Worm (Caenorhabditis elegans) whole organism, L4 larva: ENCODE measurements around the gene H03A11.13.

Experiments
- Y75B8A.6 ChIP-seq: fragments of 200-800 bp; sonication (Bioruptor generic); IDR thresholded peaks from 2 replicates; pipeline ENCODE4 v1.3.6; 2022; ENCODE audit warnings: missing genetic modification reagents, missing genetic modification characterization, missing compliant biosample characterization
- ZK546.5 ChIP-seq, 2 experiments: sonication (generic microtip); optimal IDR thresholded peaks; 2 replicates each; lab custom pipeline; 2017; ENCODE audit warnings: missing biosample characterization in 2 of 2, missing genetic modification characterization in 2 of 2
- daf-16 ChIP-seq, 3 experiments: sonication (generic microtip); optimal IDR thresholded peaks; 2 replicates each; lab custom pipeline; 2016 to 2017; ENCODE audit warnings: missing genetic modification characterization in 3 of 3, missing genetic modification reagents in 3 of 3, mild to moderate bottlenecking in 2 of 3, missing compliant biosample characterization in 2 of 3, missing biosample characterization in 1 of 3, moderate library complexity in 1 of 3
- daf-19 ChIP-seq: fragments of 200-800 bp; sonication (Bioruptor generic); conservative IDR thresholded peaks from 2 replicates; pipeline ENCODE4 v1.3.6; 2022; ENCODE audit warnings: missing genetic modification characterization, missing compliant biosample characterization
- lin-13 ChIP-seq: fragments of 150-350 bp; optimal IDR thresholded peaks from 2 replicates; lab custom pipeline; 2014; ENCODE audit warnings: missing biosample characterization, missing genetic modification reagents, missing genetic modification characterization
- lin-38 ChIP-seq: fragments of 200-800 bp; sonication (Bioruptor generic); IDR thresholded peaks from 2 replicates; pipeline ENCODE4 v1.3.6; 2022; ENCODE audit warnings: missing genetic modification reagents, missing genetic modification characterization, missing compliant biosample characterization
- madf-9 ChIP-seq: fragments of 200-800 bp; sonication (Bioruptor generic); conservative IDR thresholded peaks from 2 replicates; pipeline ENCODE4 v1.3.6; 2022; ENCODE audit warnings: missing genetic modification reagents, missing genetic modification characterization, missing compliant biosample characterization
- mxl-2 ChIP-seq: fragments of 200-800 bp; sonication (Bioruptor generic); conservative IDR thresholded peaks from 2 replicates; pipeline ENCODE4 v1.3.6; 2022; ENCODE audit warnings: missing genetic modification reagents, missing genetic modification characterization, missing compliant biosample characterization
- php-3 ChIP-seq: fragments of 200-800 bp; sonication (Bioruptor generic); IDR thresholded peaks from 2 replicates; pipeline ENCODE4 v1.3.6; 2022; ENCODE audit warnings: missing genetic modification reagents, missing genetic modification characterization, missing compliant biosample characterization
- snpc-1.2 ChIP-seq: fragments of 200-800 bp; sonication (Bioruptor generic); IDR thresholded peaks from 2 replicates; pipeline ENCODE4 v1.3.6; 2022; ENCODE audit warnings: missing genetic modification reagents, missing genetic modification characterization, missing compliant biosample characterization
- snpc-4 ChIP-seq: fragments of 150-350 bp; optimal IDR thresholded peaks from 2 replicates; lab custom pipeline; 2014; ENCODE audit warnings: missing biosample characterization, missing genetic modification characterization
- unc-39 ChIP-seq: sonication (generic microtip); optimal IDR thresholded peaks from 2 replicates; lab custom pipeline; 2017; ENCODE audit warnings: missing biosample characterization, missing genetic modification characterization
- unc-62 ChIP-seq, 3 experiments: fragments of 150-350 bp in 1 of 3; sonication (generic microtip); optimal IDR thresholded peaks in 2 of 3; peaks in 1 of 3; 1 replicate in 1 of 3; 2 replicates in 2 of 3; lab custom pipeline; 2014 to 2017; ENCODE audit warnings: missing biosample characterization in 3 of 3, missing genetic modification characterization in 3 of 3, missing genetic modification reagents in 3 of 3, missing genotype in 1 of 3

The H03A11.13 gene

DNA sequence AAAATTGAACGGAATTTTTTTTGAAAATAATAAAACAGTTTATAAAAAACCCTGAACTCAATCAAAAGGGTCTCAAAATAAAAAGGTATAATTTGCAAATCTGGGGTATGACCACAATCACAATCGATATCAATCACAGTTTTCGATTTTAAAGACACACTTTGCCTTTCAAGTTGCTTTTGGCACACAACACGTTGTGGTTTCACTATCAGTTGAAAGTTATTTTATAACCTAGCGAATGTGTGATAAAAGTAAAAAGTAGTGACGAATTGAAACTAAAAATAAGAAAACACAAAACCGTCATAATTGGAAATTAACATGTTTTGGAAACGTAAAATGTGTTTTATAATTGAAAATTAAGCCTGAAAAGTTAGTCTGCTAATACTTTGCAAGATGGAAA is 45.3 kb downstream of the H03A11.13 start (continued):
- no peak for TF ChIP-seq snpc-4 (tag; lab: Kevin White, UChicago)

- TF ChIP-seq unc-62 (GFP tag; optimal IDR thresholded peaks at IDR 0.05 in 1 of 2; lab: Kevin White, UChicago) = no peak
- no peak for TF ChIP-seq unc-62 (tag; optimal IDR thresholded peaks at IDR 0.05; lab: Kevin White, UChicago)
- TF ChIP-seq lin-38 (GFP tag; lab: Robert Waterston, UW) = no peak
- no peak for TF ChIP-seq Y75B8A.6 (GFP tag; lab: Robert Waterston, UW)
- TF ChIP-seq mxl-2 (GFP tag; lab: Robert Waterston, UW) = no peak
- TF ChIP-seq daf-16 (GFP tag; optimal IDR thresholded peaks at IDR 0.05; lab: Kevin White, UChicago) = no peak
- no peak for TF ChIP-seq daf-16 (tag; optimal IDR thresholded peaks at IDR 0.05; lab: Kevin White, UChicago)
Observed at ce11 chrX:15166122-15166521, 46.9 kb downstream of the H03A11.13 start, which contains the start of gene T10B10.8. T10B10.8 (minus strand) TSS chrX:15166222.

- no peak for TF ChIP-seq php-3
- no peak for TF ChIP-seq madf-9 (GFP tag; lab: Robert Waterston, UW)
- TF ChIP-seq mxl-2 (GFP tag; lab: Robert Waterston, UW) = no peak
- no peak for TF ChIP-seq lin-13 (GFP tag; lab: Kevin White, UChicago)
- no peak for TF ChIP-seq snpc-1.2
- no peak for TF ChIP-seq daf-19
- no peak for TF ChIP-seq unc-39 (tag; lab: Kevin White, UChicago)
- TF ChIP-seq ZK546.5 (tag; optimal IDR thresholded peaks at IDR 0.05; lab: Kevin White, UChicago) = no peak
- TF ChIP-seq, all 104 proteins: peak for 0
Observed at ce11 chrX:15164108-15164507, 48.9 kb downstream of the H03A11.13 start, which contains the start of gene T10B10.9. T10B10.9 (plus strand) TSS chrX:15164408.
